Worm (Caenorhabditis elegans): ENCODE measurements around the gene anmt-2.

The anmt-2 gene

ce11 chrIII:6148684-6149083 is 8.9 kb downstream of the anmt-2 start:
- TF ChIP-seq flt-1 (GFP tag; IDR thresholded peaks at IDR 0.05) (no peak), ztf-23 (GFP tag; IDR thresholded peaks at IDR 0.05) (no peak), ref-1 (GFP tag; conservative IDR thresholded peaks at IDR 0.05) (no peak), med-1 (GFP tag; optimal IDR thresholded peaks at IDR 0.05; ENCODE audit: insufficient read depth) (no peak), T22C8.4 (GFP tag; IDR thresholded peaks at IDR 0.05) (no peak), cog-1 (tag; optimal IDR thresholded peaks at IDR 0.05) (no peak), klf-2 (GFP tag; conservative IDR thresholded peaks at IDR 0.05) (no peak), ztf-29 (GFP tag; IDR thresholded peaks at IDR 0.05) (no peak), tab-1 (GFP tag; IDR thresholded peaks at IDR 0.05) (no peak)

DNA sequence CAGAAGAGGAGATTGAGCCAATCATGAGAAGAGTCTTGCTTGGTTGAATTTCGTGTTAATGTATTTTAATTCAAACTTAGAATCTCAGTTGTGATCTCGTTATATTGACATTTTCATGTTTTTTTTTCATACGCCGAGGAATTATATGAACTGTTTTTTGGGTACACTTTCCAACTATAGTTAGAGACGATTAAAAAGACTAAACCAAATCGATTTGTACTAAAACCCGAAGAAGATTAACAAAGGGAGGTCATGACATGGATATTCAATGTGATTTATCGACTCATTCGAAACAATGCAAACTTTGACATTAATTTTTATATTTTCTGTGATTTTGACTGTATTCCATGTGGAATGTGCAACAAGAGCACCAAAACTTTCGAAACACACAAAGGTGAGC is 9.7 kb downstream of the anmt-2 start, which contains the start of gene Y42G9A.2:
TSS of gene Y42G9A.2 (plus strand) at position 284 of the 400 bp plus-strand sequence.
- TF ChIP-seq tab-1 (GFP tag; IDR thresholded peaks at IDR 0.05) = no peak
- TF ChIP-seq ref-1 (GFP tag; conservative IDR thresholded peaks at IDR 0.05) = no peak
- no peak for TF ChIP-seq cog-1 (tag; optimal IDR thresholded peaks at IDR 0.05)
- no peak for TF ChIP-seq flt-1 (GFP tag; IDR thresholded peaks at IDR 0.05)
- TF ChIP-seq T22C8.4 (GFP tag; IDR thresholded peaks at IDR 0.05) = no peak
- no peak for TF ChIP-seq med-1 (GFP tag; optimal IDR thresholded peaks at IDR 0.05; ENCODE audit: insufficient read depth)
- no peak for TF ChIP-seq klf-2 (GFP tag; conservative IDR thresholded peaks at IDR 0.05)
- no peak for TF ChIP-seq ztf-23 (GFP tag; IDR thresholded peaks at IDR 0.05)
- TF ChIP-seq ztf-29 (GFP tag; IDR thresholded peaks at IDR 0.05) = no peak

DNA sequence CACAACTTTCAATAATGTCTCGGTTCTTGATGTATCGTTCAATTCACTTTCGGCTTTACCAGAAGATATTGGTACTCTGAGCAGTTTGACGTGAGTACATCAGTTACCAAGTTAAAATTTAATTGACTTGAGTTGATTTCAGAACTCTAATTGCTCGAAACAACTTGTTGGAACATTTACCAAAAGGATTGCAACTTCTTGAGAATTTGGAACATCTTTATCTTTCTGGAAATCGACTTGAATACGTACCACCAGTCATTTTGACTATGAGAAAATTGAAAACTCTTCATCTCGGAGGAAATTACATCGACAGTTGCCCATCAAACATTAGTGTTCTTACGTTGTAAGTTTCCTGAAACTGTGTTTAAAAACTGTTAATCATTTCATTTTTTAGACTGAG is 10.8 kb downstream of the anmt-2 start:
- TF ChIP-seq tab-1 (GFP tag; IDR thresholded peaks at IDR 0.05) = no peak
- no peak for TF ChIP-seq ref-1 (GFP tag; conservative IDR thresholded peaks at IDR 0.05)
- TF ChIP-seq T22C8.4 (GFP tag; IDR thresholded peaks at IDR 0.05) = no peak
- TF ChIP-seq klf-2 (GFP tag; conservative IDR thresholded peaks at IDR 0.05) = no peak
- TF ChIP-seq flt-1 (GFP tag; IDR thresholded peaks at IDR 0.05) = no peak
- no peak for TF ChIP-seq cog-1 (tag; optimal IDR thresholded peaks at IDR 0.05)
- no peak for TF ChIP-seq med-1 (GFP tag; optimal IDR thresholded peaks at IDR 0.05; ENCODE audit: insufficient read depth)
- no peak for TF ChIP-seq ztf-29 (GFP tag; IDR thresholded peaks at IDR 0.05)
- TF ChIP-seq ztf-23 (GFP tag; IDR thresholded peaks at IDR 0.05) = no peak

DNA sequence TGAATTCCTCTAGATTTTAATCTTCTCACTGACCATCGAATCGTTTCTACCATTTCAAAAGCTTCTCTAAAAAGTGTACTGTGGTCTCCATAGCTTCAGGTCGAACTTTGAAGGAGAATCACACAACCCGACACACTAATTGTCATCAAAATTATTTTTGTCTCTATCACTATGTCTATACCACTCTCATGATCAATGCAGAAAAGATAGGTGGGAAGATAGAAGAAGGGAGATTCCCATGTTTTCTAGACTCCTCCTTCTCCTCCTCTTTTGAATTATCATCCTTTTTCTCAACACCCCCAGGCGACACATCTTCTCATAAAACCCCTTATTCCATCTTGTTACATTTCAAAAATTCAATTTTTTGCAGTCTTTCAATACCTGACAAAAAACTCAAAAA is 11.7 kb downstream of the anmt-2 start, which contains the start of gene Y42G9A.3:
TSS of gene Y42G9A.3 (plus strand) at position 363 of the 400 bp plus-strand sequence.
- no peak for TF ChIP-seq ztf-29 (GFP tag; IDR thresholded peaks at IDR 0.05)
- no peak for TF ChIP-seq ztf-23 (GFP tag; IDR thresholded peaks at IDR 0.05)
- TF ChIP-seq tab-1 (GFP tag; IDR thresholded peaks at IDR 0.05) = no peak
- TF ChIP-seq ref-1 (GFP tag; conservative IDR thresholded peaks at IDR 0.05) = no peak
- TF ChIP-seq med-1 (GFP tag; optimal IDR thresholded peaks at IDR 0.05; ENCODE audit: insufficient read depth) = no peak
- TF ChIP-seq klf-2 (GFP tag; conservative IDR thresholded peaks at IDR 0.05) = no peak
- no peak for TF ChIP-seq cog-1 (tag; optimal IDR thresholded peaks at IDR 0.05)
- no peak for TF ChIP-seq flt-1 (GFP tag; IDR thresholded peaks at IDR 0.05)
- no peak for TF ChIP-seq T22C8.4 (GFP tag; IDR thresholded peaks at IDR 0.05)

ce11 chrIII:6145309-6145708 is 12.2 kb downstream of the anmt-2 start:
- TF ChIP-seq flt-1 (GFP tag; IDR thresholded peaks at IDR 0.05) (no peak), med-1 (GFP tag; optimal IDR thresholded peaks at IDR 0.05; ENCODE audit: insufficient read depth) (no peak), tab-1 (GFP tag; IDR thresholded peaks at IDR 0.05) (no peak), ztf-29 (GFP tag; IDR thresholded peaks at IDR 0.05) (no peak), T22C8.4 (GFP tag; IDR thresholded peaks at IDR 0.05) (no peak), cog-1 (tag; optimal IDR thresholded peaks at IDR 0.05) (no peak), ref-1 (GFP tag; conservative IDR thresholded peaks at IDR 0.05) (no peak), ztf-23 (GFP tag; IDR thresholded peaks at IDR 0.05) (no peak)

- no peak for TF ChIP-seq med-1 (GFP tag; optimal IDR thresholded peaks at IDR 0.05; ENCODE audit: insufficient read depth)
- no peak for TF ChIP-seq T22C8.4 (GFP tag; IDR thresholded peaks at IDR 0.05)
- TF ChIP-seq ztf-23 (GFP tag; IDR thresholded peaks at IDR 0.05) = no peak
- no peak for TF ChIP-seq flt-1 (GFP tag; IDR thresholded peaks at IDR 0.05)
- TF ChIP-seq cog-1 (tag; optimal IDR thresholded peaks at IDR 0.05) = no peak
- TF ChIP-seq tab-1 (GFP tag; IDR thresholded peaks at IDR 0.05) = no peak
- TF ChIP-seq klf-2 (GFP tag; conservative IDR thresholded peaks at IDR 0.05) = no peak
Observed at ce11 chrIII:6144390-6144962, 13.1 kb downstream of the anmt-2 start.

DNA sequence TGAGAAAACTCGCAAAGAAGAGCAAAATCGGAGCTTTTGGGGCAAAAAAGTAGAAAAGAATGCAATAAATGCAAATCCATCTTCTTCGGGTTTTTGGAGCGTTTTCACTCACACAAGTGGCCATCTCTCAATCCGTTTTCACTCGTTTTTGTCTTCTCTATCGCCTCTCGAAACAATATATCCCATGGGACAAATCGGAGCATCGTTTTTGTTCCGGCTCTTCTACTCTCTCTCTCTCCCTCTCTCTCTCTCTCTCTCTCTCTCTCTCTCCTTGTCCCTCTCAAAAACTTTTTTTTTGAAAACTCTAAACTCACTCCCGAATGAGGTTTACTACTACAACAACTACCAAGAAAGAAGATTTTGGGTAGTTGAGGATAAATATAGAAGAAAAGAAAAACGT is 16.0 kb downstream of the anmt-2 start:
- TF ChIP-seq flt-1 (GFP tag; IDR thresholded peaks at IDR 0.05) = no peak
- no peak for TF ChIP-seq ztf-29 (GFP tag; IDR thresholded peaks at IDR 0.05)
- no peak for TF ChIP-seq T22C8.4 (GFP tag; IDR thresholded peaks at IDR 0.05)
- no peak for TF ChIP-seq ref-1 (GFP tag; conservative IDR thresholded peaks at IDR 0.05)
- no peak for TF ChIP-seq tab-1 (GFP tag; IDR thresholded peaks at IDR 0.05)
- TF ChIP-seq cog-1 (tag; optimal IDR thresholded peaks at IDR 0.05) = no peak
- no peak for TF ChIP-seq ztf-23 (GFP tag; IDR thresholded peaks at IDR 0.05)
- TF ChIP-seq med-1 (GFP tag; optimal IDR thresholded peaks at IDR 0.05; ENCODE audit: insufficient read depth) = no peak
- TF ChIP-seq klf-2 (GFP tag; conservative IDR thresholded peaks at IDR 0.05) = no peak

ce11 chrIII:6140818-6141217 is 16.7 kb downstream of the anmt-2 start:
- TF ChIP-seq flt-1 (GFP tag; IDR thresholded peaks at IDR 0.05) (no peak), klf-2 (GFP tag; conservative IDR thresholded peaks at IDR 0.05) (no peak), T22C8.4 (GFP tag; IDR thresholded peaks at IDR 0.05) (no peak), cog-1 (tag; optimal IDR thresholded peaks at IDR 0.05) (no peak), ztf-29 (GFP tag; IDR thresholded peaks at IDR 0.05) (no peak), med-1 (GFP tag; optimal IDR thresholded peaks at IDR 0.05; ENCODE audit: insufficient read depth) (no peak), ref-1 (GFP tag; conservative IDR thresholded peaks at IDR 0.05) (no peak), tab-1 (GFP tag; IDR thresholded peaks at IDR 0.05) (no peak), ztf-23 (GFP tag; IDR thresholded peaks at IDR 0.05) (no peak)

DNA sequence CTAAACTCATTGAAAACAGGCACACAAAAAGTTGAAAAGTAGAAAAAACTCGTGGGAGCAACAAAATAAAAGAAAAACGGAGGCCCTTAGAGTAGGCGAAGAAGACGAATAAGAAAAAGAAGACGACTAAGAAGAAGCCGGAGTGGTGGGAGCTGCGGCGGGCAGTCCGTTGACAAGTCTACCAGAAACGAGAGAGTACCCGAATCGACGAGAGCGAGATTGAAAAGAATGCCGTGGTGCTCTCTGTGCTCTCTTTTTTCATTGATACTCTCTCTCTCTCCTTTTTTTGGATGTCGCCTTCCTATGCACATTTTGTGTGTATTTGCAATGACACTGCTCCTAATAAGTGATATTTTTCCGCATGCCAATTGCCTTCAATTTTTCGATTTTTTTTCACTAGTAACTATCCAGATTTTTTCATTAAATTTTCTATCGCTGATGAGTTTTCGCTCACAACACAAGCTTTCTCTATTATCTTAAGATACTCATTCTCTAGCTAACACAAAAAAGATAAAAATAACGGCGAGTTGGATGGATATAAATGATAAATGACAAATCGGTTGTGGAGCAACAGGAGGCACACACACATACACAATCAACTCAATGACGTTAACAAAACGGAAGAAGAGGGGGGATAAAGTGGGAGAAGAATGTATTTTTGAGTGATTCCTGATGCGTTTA is 17.5 kb downstream of the anmt-2 start:
- TF ChIP-seq flt-1 (GFP tag; IDR thresholded peaks at IDR 0.05) (no peak), tab-1 (GFP tag; IDR thresholded peaks at IDR 0.05) (no peak), ref-1 (GFP tag; conservative IDR thresholded peaks at IDR 0.05) (no peak), ztf-29 (GFP tag; IDR thresholded peaks at IDR 0.05) (no peak), ztf-23 (GFP tag; IDR thresholded peaks at IDR 0.05) (no peak), cog-1 (tag; optimal IDR thresholded peaks at IDR 0.05) (no peak), med-1 (GFP tag; optimal IDR thresholded peaks at IDR 0.05; ENCODE audit: insufficient read depth) (no peak), klf-2 (GFP tag; conservative IDR thresholded peaks at IDR 0.05) (no peak), T22C8.4 (GFP tag; IDR thresholded peaks at IDR 0.05) (no peak)

Measured in whole organism, midembryonic.